Worm (Caenorhabditis elegans): ENCODE data around the gene hoe-1.

hoe-1 gene

ce11 chrIV:4788332-4788731 is 44.3 kb upstream of the hoe-1 start, which contains the start of gene nhr-104 (continued):
- TF ChIP-seq daf-16 (GFP tag; optimal IDR thresholded peaks at IDR 0.05) (no peak), daf-16 (tag; optimal IDR thresholded peaks at IDR 0.05) (peak; percentile 97), nhr-42 (GFP tag; IDR thresholded peaks at IDR 0.05) (no peak), jun-1 (tag; optimal IDR thresholded peaks at IDR 0.05) (no peak), zip-2 (tag; optimal IDR thresholded peaks at IDR 0.05) (no peak), ZK546.5 (tag; optimal IDR thresholded peaks at IDR 0.05) (no peak), mes-2 (tag; optimal IDR thresholded peaks at IDR 0.05; ENCODE audit: poor library complexity, severe bottlenecking) (peak; percentile 35), F10B5.3 (tag; optimal IDR thresholded peaks at IDR 0.05) (no peak), nhr-111 (GFP tag; optimal IDR thresholded peaks at IDR 0.05) (no peak), spr-1 (tag; optimal IDR thresholded peaks at IDR 0.05) (no peak), hmg-1.1 (GFP tag; IDR thresholded peaks at IDR 0.05) (0 out of 2 replicates have a peak, but pooled peaks have one; percentile 17), nhr-102 (tag; optimal IDR thresholded peaks at IDR 0.05) (peak; percentile 7), nhr-77 (tag; optimal IDR thresholded peaks at IDR 0.05) (peak; percentile 83), nhr-48 (tag; optimal IDR thresholded peaks at IDR 0.05) (peak; percentile 63), ceh-20 (GFP tag; IDR thresholded peaks at IDR 0.05) (no peak), F44E2.7 (GFP tag; IDR thresholded peaks at IDR 0.05) (no peak)

ce11 chrIV:4784687-4785086 is 40.6 kb upstream of the hoe-1 start:
- TF ChIP-seq dve-1 (tag; optimal IDR thresholded peaks at IDR 0.05; ENCODE audit: insufficient read depth) (peak; percentile 13), snpc-1.2 (GFP tag; IDR thresholded peaks at IDR 0.05) (0 out of 2 replicates have a peak, but pooled peaks have one; percentile 10)

- TF ChIP-seq mdt-29 (GFP tag; IDR thresholded peaks at IDR 0.05) (0 out of 2 replicates have a peak, but pooled peaks have one; percentile 28), snpc-4 (tag; optimal IDR thresholded peaks at IDR 0.05) (no peak), Y5F2A.4 (GFP tag; optimal IDR thresholded peaks at IDR 0.05) (no peak), nhr-28 (tag; optimal IDR thresholded peaks at IDR 0.05) (peak; percentile 47), unc-62 (GFP tag; optimal IDR thresholded peaks at IDR 0.05 in 1 of 2) (peak in 1 of 2 experiments; percentile 97), unc-62 (tag; optimal IDR thresholded peaks at IDR 0.05) (no peak), daf-16 (GFP tag; optimal IDR thresholded peaks at IDR 0.05) (no peak), daf-16 (tag; optimal IDR thresholded peaks at IDR 0.05) (peak; percentile 32), dve-1 (tag; optimal IDR thresholded peaks at IDR 0.05; ENCODE audit: insufficient read depth) (peak; percentile 22), hlh-11 (tag; optimal IDR thresholded peaks at IDR 0.05) (peak; percentile 67), hmg-1.1 (GFP tag; IDR thresholded peaks at IDR 0.05) (0 out of 2 replicates have a peak, but pooled peaks have one; percentile 37)
Observed at ce11 chrIV:4781123-4781522, 37.1 kb upstream of the hoe-1 start.

- TF ChIP-seq mdt-29 (GFP tag; IDR thresholded peaks at IDR 0.05), result no peak
- TF ChIP-seq pha-4 (GFP tag; IDR thresholded peaks at IDR 0.05), result no peak
- no peak for TF ChIP-seq pha-4 (tag; optimal IDR thresholded peaks at IDR 0.05)
- TF ChIP-seq F49E8.2 (tag; optimal IDR thresholded peaks at IDR 0.05; ENCODE audit: borderline replicate concordance), result no peak
- no peak for TF ChIP-seq unc-130 (GFP tag; optimal IDR thresholded peaks at IDR 0.05)
- no peak for TF ChIP-seq ceh-32 (tag; optimal IDR thresholded peaks at IDR 0.05; ENCODE audit: poor library complexity)
- TF ChIP-seq nhr-6 (tag; optimal IDR thresholded peaks at IDR 0.05), result no peak
Observed at ce11 chrIV:4780129-4780528, 36.1 kb upstream of the hoe-1 start, which contains the start of gene set-15. Gene set-15, minus strand, starts transcription at chrIV:4780229.

ce11 chrIV:4776501-4776900 is 32.4 kb upstream of the hoe-1 start:
- TF ChIP-seq php-3 (GFP tag; IDR thresholded peaks at IDR 0.05) (no peak), jun-1 (tag; optimal IDR thresholded peaks at IDR 0.05) (no peak)

- no peak for TF ChIP-seq ceh-32 (tag; optimal IDR thresholded peaks at IDR 0.05; ENCODE audit: poor library complexity)
- no peak for TF ChIP-seq zip-2 (tag; optimal IDR thresholded peaks at IDR 0.05)
- no peak for TF ChIP-seq zip-11 (GFP tag; IDR thresholded peaks at IDR 0.05)
- no peak for TF ChIP-seq Y105C5A.15 (GFP tag; IDR thresholded peaks at IDR 0.05)
- no peak for TF ChIP-seq ztf-11 (tag; optimal IDR thresholded peaks at IDR 0.05)
- TF ChIP-seq ZK546.5 (tag; optimal IDR thresholded peaks at IDR 0.05), result no peak
- TF ChIP-seq ZK337.2 (GFP tag; IDR thresholded peaks at IDR 0.05), result no peak
- no peak for TF ChIP-seq spr-1 (tag; optimal IDR thresholded peaks at IDR 0.05)
- TF ChIP-seq jun-1 (tag; optimal IDR thresholded peaks at IDR 0.05), result no peak
- no peak for TF ChIP-seq F10B5.3 (tag; optimal IDR thresholded peaks at IDR 0.05)
- no peak for TF ChIP-seq T26A8.4 (GFP tag; IDR thresholded peaks at IDR 0.05)
- TF ChIP-seq hif-1 (tag; optimal IDR thresholded peaks at IDR 0.05), result no peak
- no peak for TF ChIP-seq ctbp-1 (GFP tag; IDR thresholded peaks at IDR 0.05)
- TF ChIP-seq spr-3 (GFP tag; optimal IDR thresholded peaks at IDR 0.05), result no peak
Observed at ce11 chrIV:4776001-4776400, 31.9 kb upstream of the hoe-1 start, which contains the start of gene R11E3.19. Gene R11E3.19, minus strand, starts transcription at chrIV:4776101.
